1 fruit fly cellular context compared by ENCODE assay signal in the genomic region with DNA sequence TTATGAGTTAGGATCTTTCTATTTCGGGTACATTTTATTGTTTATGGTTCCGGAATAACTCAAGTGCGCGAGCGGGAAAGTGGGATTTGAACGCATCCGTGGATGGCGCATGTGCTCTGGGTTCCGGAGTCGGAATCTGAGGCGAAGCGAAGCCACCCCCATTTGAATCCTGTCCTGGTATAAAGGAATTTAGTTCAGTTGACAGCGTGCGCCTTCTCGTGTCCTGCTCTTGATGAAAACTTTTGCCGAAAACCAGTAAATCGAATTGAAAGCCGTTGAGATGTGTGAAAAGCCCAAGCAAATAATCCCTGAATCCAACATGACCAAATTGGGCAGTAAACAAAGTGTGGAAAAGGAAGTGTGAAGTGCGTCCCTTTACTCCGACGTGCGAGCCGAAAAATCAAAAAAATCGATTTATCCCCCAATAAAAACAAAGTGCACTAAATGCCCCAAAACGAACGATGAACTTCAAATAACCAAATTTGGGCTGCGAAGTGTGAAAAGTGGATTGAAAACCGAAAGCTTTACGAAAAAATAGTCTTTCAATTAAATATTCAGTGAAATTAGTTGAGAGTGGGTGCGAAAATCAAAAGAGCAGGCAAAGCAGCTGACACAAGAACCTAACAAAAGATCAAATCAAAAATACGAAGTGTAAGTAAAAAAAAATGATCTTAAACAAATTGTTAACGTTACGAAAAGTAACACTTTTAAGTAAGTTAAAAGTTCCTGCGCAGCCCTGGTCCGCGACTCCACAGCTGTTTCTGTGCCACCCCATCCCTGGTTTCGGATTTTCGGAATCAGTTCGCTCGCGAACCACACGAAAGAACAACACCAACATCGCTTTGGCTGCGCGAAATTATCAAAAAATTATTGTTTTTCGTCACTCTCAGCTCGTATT.
TF ChIP-seq lines count a peak whose summit lies in the region.

Gene Lar, plus strand, starts transcription at position 188 of the 898 bp plus-strand sequence.

TF ChIP-seq in whole organism, embryonic, 481 proteins besides CTCF, POLR2A, EP300 and RAD21 (continued from another document and continues in another):
- TF ChIP-seq bcd (GFP tag; optimal IDR thresholded peaks at IDR 0.05; lab: Kevin White, UChicago) (peak; percentile 53), Poxn (GFP tag; IDR thresholded peaks at IDR 0.05; lab: Robert Waterston, UW) (no peak), CG31365 (tag; optimal IDR thresholded peaks at IDR 0.05; lab: Kevin White, UChicago) (peak; percentile 28), CG13624 (GFP tag; optimal IDR thresholded peaks at IDR 0.05; lab: Kevin White, UChicago) (peak; percentile 67), sim (GFP tag; IDR thresholded peaks at IDR 0.05; lab: Robert Waterston, UW) (peak; percentile 54; the same call in 1 of the 2 replicates), CG7786 (GFP tag; optimal IDR thresholded peaks at IDR 0.05; lab: Kevin White, UChicago) (peak; percentile 32), lola (GFP tag; optimal IDR thresholded peaks at IDR 0.05; lab: Kevin White, UChicago) (peak in 1 of 3 experiments; percentile 35), nmo (GFP tag; optimal IDR thresholded peaks at IDR 0.05; lab: Kevin White, UChicago) (peak; percentile 70), Nf-YB (GFP tag; optimal IDR thresholded peaks at IDR 0.05; lab: Kevin White, UChicago) (no peak), Sin3A (optimal IDR thresholded peaks at IDR 0.05; lab: Kevin White, UChicago) (peak; percentile 68), Taf1 (GFP tag; IDR thresholded peaks at IDR 0.05; lab: Robert Waterston, UW) (no peak), cg (GFP tag; optimal IDR thresholded peaks at IDR 0.05; lab: Kevin White, UChicago) (no peak), CG18764 (GFP tag; optimal IDR thresholded peaks at IDR 0.05; lab: Kevin White, UChicago) (peak; percentile 30), amos (GFP tag; IDR thresholded peaks at IDR 0.05; lab: Robert Waterston, UW; ENCODE audit: partially characterized antibody) (peak; percentile 62; the same call in 1 of the 2 replicates), Eip74EF (GFP tag; optimal IDR thresholded peaks at IDR 0.05; lab: Kevin White, UChicago) (no peak), dan (GFP tag; IDR thresholded peaks at IDR 0.05; lab: Robert Waterston, UW) (no peak), Lpt (GFP tag; optimal IDR thresholded peaks at IDR 0.05; lab: Kevin White, UChicago) (no peak), CG9817 (tag; optimal IDR thresholded peaks at IDR 0.05; lab: Kevin White, UChicago) (peak; percentile 60), row (GFP tag; IDR thresholded peaks at IDR 0.05; lab: Robert Waterston, UW) (peak; percentile 87), gfzf (GFP tag; optimal IDR thresholded peaks at IDR 0.05; lab: Kevin White, UChicago) (peak; percentile 24), CG6654 (GFP tag; optimal IDR thresholded peaks at IDR 0.05; lab: Kevin White, UChicago) (no peak), HmgD (GFP tag; optimal IDR thresholded peaks at IDR 0.05; lab: Kevin White, UChicago) (peak; percentile 76), BEAF-32 (GFP tag; optimal IDR thresholded peaks at IDR 0.05; lab: Kevin White, UChicago) (peak; percentile 47), HLH3B (GFP tag; IDR thresholded peaks at IDR 0.05; lab: Robert Waterston, UW) (peak; percentile 38; the same call in 1 of the 2 replicates), ro (GFP tag; IDR thresholded peaks at IDR 0.05; lab: Robert Waterston, UW) (no peak), CkIIα-i1 (GFP tag; IDR thresholded peaks at IDR 0.05; lab: Robert Waterston, UW) (0 out of 2 replicates have a peak, but pooled peaks have one; percentile 24), nau (GFP tag; optimal IDR thresholded peaks at IDR 0.05; lab: Kevin White, UChicago) (no peak), nerfin-1 (tag; optimal IDR thresholded peaks at IDR 0.05; lab: Kevin White, UChicago) (peak; percentile 96), HLH54F (GFP tag; optimal IDR thresholded peaks at IDR 0.05; lab: Kevin White, UChicago) (peak; percentile 58), mirr (GFP tag; optimal IDR thresholded peaks at IDR 0.05; lab: Kevin White, UChicago) (peak; percentile 37), Myb (GFP tag; optimal IDR thresholded peaks at IDR 0.05; lab: Kevin White, UChicago) (peak; percentile 77), CG32767 (GFP tag; IDR thresholded peaks at IDR 0.05; lab: Robert Waterston, UW) (no peak), CG10274 (GFP tag; optimal IDR thresholded peaks at IDR 0.05; lab: Kevin White, UChicago) (no peak), Hr39 (optimal IDR thresholded peaks at IDR 0.05; lab: Kevin White, UChicago) (no peak), CG5180 (GFP tag; optimal IDR thresholded peaks at IDR 0.05; lab: Kevin White, UChicago) (no peak), CG18619 (GFP tag; optimal IDR thresholded peaks at IDR 0.05; lab: Kevin White, UChicago) (peak; percentile 74), CG3065 (GFP tag; optimal IDR thresholded peaks at IDR 0.05; lab: Kevin White, UChicago) (no peak), CG2712 (tag; optimal IDR thresholded peaks at IDR 0.05; lab: Kevin White, UChicago) (peak; percentile 67), Fer2 (tag; optimal IDR thresholded peaks at IDR 0.05; lab: Kevin White, UChicago) (no peak), CG6689 (GFP tag; IDR thresholded peaks at IDR 0.05; lab: Robert Waterston, UW) (peak; percentile 39; the same call in 1 of the 2 replicates), CG30403 (GFP tag; optimal IDR thresholded peaks at IDR 0.05; lab: Kevin White, UChicago) (peak; percentile 78), fd64A (GFP tag; optimal IDR thresholded peaks at IDR 0.05; lab: Kevin White, UChicago) (no peak), CG8388 (GFP tag; optimal IDR thresholded peaks at IDR 0.05; lab: Kevin White, UChicago) (peak; percentile 42), CG13123 (GFP tag; optimal IDR thresholded peaks at IDR 0.05; lab: Kevin White, UChicago) (no peak), CG12299 (tag; optimal IDR thresholded peaks at IDR 0.05; lab: Kevin White, UChicago) (peak; percentile 19), CG11085 (GFP tag; IDR thresholded peaks at IDR 0.05; lab: Robert Waterston, UW) (no peak), Ets65A (GFP tag; lab: Kevin White, UChicago) (peak; percentile 88), GATAe (GFP tag; conservative IDR thresholded peaks at IDR 0.05; lab: Robert Waterston, UW) (no peak), CG34422 (GFP tag; IDR thresholded peaks at IDR 0.05; lab: Robert Waterston, UW) (0 out of 3 replicates have a peak, but pooled peaks have one; percentile 78), CG7372 (GFP tag; IDR thresholded peaks at IDR 0.05; lab: Robert Waterston, UW) (peak; percentile 43; the same call in 1 of the 2 replicates), oc (tag; optimal IDR thresholded peaks at IDR 0.05; lab: Kevin White, UChicago) (no peak), CG9932 (GFP tag; IDR thresholded peaks at IDR 0.05; lab: Robert Waterston, UW) (peak; percentile 69), CG3281 (GFP tag; optimal IDR thresholded peaks at IDR 0.05; lab: Kevin White, UChicago) (peak; percentile 66), chinmo (GFP tag; IDR thresholded peaks at IDR 0.05; lab: Robert Waterston, UW; ENCODE audit: partially characterized antibody) (no peak), inv (GFP tag; IDR thresholded peaks at IDR 0.05; lab: Robert Waterston, UW; ENCODE audit: partially characterized antibody) (no peak), D19B (GFP tag; optimal IDR thresholded peaks at IDR 0.05; lab: Kevin White, UChicago) (no peak), gcm (GFP tag; optimal IDR thresholded peaks at IDR 0.05; lab: Kevin White, UChicago) (peak; percentile 31), CG30431 (GFP tag; optimal IDR thresholded peaks at IDR 0.05; lab: Kevin White, UChicago) (no peak), CG34376 (GFP tag; optimal IDR thresholded peaks at IDR 0.05; lab: Kevin White, UChicago) (peak; percentile 66), cwo (GFP tag; optimal IDR thresholded peaks at IDR 0.05; lab: Kevin White, UChicago) (no peak), Side (GFP tag; optimal IDR thresholded peaks at IDR 0.05; lab: Kevin White, UChicago) (peak; percentile 74), Mad (GFP tag; optimal IDR thresholded peaks at IDR 0.05; lab: Kevin White, UChicago) (peak; percentile 54), pan (optimal IDR thresholded peaks at IDR 0.05; lab: Kevin White, UChicago) (no peak), pan (GFP tag; optimal IDR thresholded peaks at IDR 0.05 in 1 of 2, IDR thresholded peaks at IDR 0.05 in 1 of 2) (peak in 1 of 2 experiments; percentile 73), ranshi (GFP tag; IDR thresholded peaks at IDR 0.05; lab: Robert Waterston, UW) (no peak), CG8281 (tag; optimal IDR thresholded peaks at IDR 0.05; lab: Kevin White, UChicago) (no peak), CG8924 (tag; optimal IDR thresholded peaks at IDR 0.05; lab: Kevin White, UChicago) (peak; percentile 65), CG9727 (GFP tag; optimal IDR thresholded peaks at IDR 0.05; lab: Kevin White, UChicago) (peak; percentile 58), Optix (GFP tag; IDR thresholded peaks at IDR 0.05; lab: Robert Waterston, UW) (peak; percentile 37; the same call in 1 of the 3 replicates), Deaf1 (tag; optimal IDR thresholded peaks at IDR 0.05; lab: Kevin White, UChicago) (peak; percentile 45), chm (GFP tag; IDR thresholded peaks at IDR 0.05; lab: Robert Waterston, UW) (0 out of 2 replicates have a peak, but pooled peaks have one; percentile 45), chif (GFP tag; optimal IDR thresholded peaks at IDR 0.05; lab: Kevin White, UChicago) (peak in 1 of 2 experiments; percentile 52), CG2875 (GFP tag; optimal IDR thresholded peaks at IDR 0.05; lab: Kevin White, UChicago) (no peak), Kr (GFP tag; optimal IDR thresholded peaks at IDR 0.05; lab: Kevin White, UChicago) (no peak), CG3163 (GFP tag; optimal IDR thresholded peaks at IDR 0.05; lab: Kevin White, UChicago) (peak; percentile 46), cato (GFP tag; optimal IDR thresholded peaks at IDR 0.05; lab: Kevin White, UChicago; ENCODE audit: borderline replicate concordance) (no peak), CG11560 (tag; IDR thresholded peaks at IDR 0.05; lab: Robert Waterston, UW) (0 out of 3 replicates have a peak, but pooled peaks have one; percentile 18), B-H2 (GFP tag; optimal IDR thresholded peaks at IDR 0.05; lab: Kevin White, UChicago) (peak; percentile 73), Aef1 (GFP tag; IDR thresholded peaks at IDR 0.05; lab: Robert Waterston, UW) (peak; percentile 67), prd (optimal IDR thresholded peaks at IDR 0.05; lab: Kevin White, UChicago) (no peak), prd (GFP tag; IDR thresholded peaks at IDR 0.05; lab: Robert Waterston, UW) (peak; percentile 65; the same call in 1 of the 3 replicates), CG11504 (tag; optimal IDR thresholded peaks at IDR 0.05; lab: Kevin White, UChicago) (peak; percentile 67), fd3F (GFP tag; optimal IDR thresholded peaks at IDR 0.05; lab: Kevin White, UChicago) (peak; percentile 50), maf-S (GFP tag; optimal IDR thresholded peaks at IDR 0.05; lab: Kevin White, UChicago) (peak; percentile 66), CG31441 (GFP tag; IDR thresholded peaks at IDR 0.05; lab: Robert Waterston, UW) (peak; percentile 73; the same call in 1 of the 2 replicates), Hand (GFP tag; optimal IDR thresholded peaks at IDR 0.05; lab: Kevin White, UChicago) (peak; percentile 33), Jarid2 (GFP tag; optimal IDR thresholded peaks at IDR 0.05; lab: Kevin White, UChicago) (no peak), Meics (GFP tag; optimal IDR thresholded peaks at IDR 0.05; lab: Kevin White, UChicago) (peak; percentile 58), CG11696 (GFP tag; IDR thresholded peaks at IDR 0.05; lab: Robert Waterston, UW) (no peak), gsb-n (tag; optimal IDR thresholded peaks at IDR 0.05; lab: Kevin White, UChicago) (no peak), CG14860 (GFP tag; IDR thresholded peaks at IDR 0.05; lab: Robert Waterston, UW; ENCODE audit: partially characterized antibody) (no peak), CG15073 (GFP tag; optimal IDR thresholded peaks at IDR 0.05; lab: Kevin White, UChicago) (no peak), bowl (GFP tag; IDR thresholded peaks at IDR 0.05; lab: Robert Waterston, UW) (no peak), so (GFP tag; IDR thresholded peaks at IDR 0.05; lab: Robert Waterston, UW) (0 out of 3 replicates have a peak, but pooled peaks have one; percentile 42), CG14014 (GFP tag; IDR thresholded peaks at IDR 0.05; lab: Robert Waterston, UW) (peak; percentile 43; the same call in 1 of the 2 replicates), btn (GFP tag; optimal IDR thresholded peaks at IDR 0.05; lab: Kevin White, UChicago) (peak; percentile 9), HmgZ (tag; optimal IDR thresholded peaks at IDR 0.05; lab: Kevin White, UChicago) (peak; percentile 85), Hr51 (GFP tag; optimal IDR thresholded peaks at IDR 0.05; lab: Kevin White, UChicago) (peak; percentile 21 to 56), jumu (GFP tag; optimal IDR thresholded peaks at IDR 0.05; lab: Kevin White, UChicago) (peak; percentile 76), CG14050 (GFP tag; IDR thresholded peaks at IDR 0.05; lab: Robert Waterston, UW) (no peak), kni (GFP tag; optimal IDR thresholded peaks at IDR 0.05; lab: Kevin White, UChicago) (peak; percentile 41), Doc3 (GFP tag; IDR thresholded peaks at IDR 0.05; lab: Robert Waterston, UW; ENCODE audit: partially characterized antibody) (no peak), Oaz (GFP tag; IDR thresholded peaks at IDR 0.05; lab: Robert Waterston, UW) (no peak; the same call in 1 of the 2 replicates), CG13287 (GFP tag; IDR thresholded peaks at IDR 0.05; lab: Robert Waterston, UW; ENCODE audit: partially characterized antibody) (peak; percentile 54), knrl (GFP tag; IDR thresholded peaks at IDR 0.05; lab: Robert Waterston, UW; ENCODE audit: partially characterized antibody) (peak; percentile 46; the same call in 2 of the 3 replicates), ems (GFP tag; optimal IDR thresholded peaks at IDR 0.05; lab: Kevin White, UChicago) (peak; percentile 64), CHES-1-like (GFP tag; optimal IDR thresholded peaks at IDR 0.05; lab: Kevin White, UChicago) (peak; percentile 53), sd (tag; optimal IDR thresholded peaks at IDR 0.05; lab: Kevin White, UChicago) (peak; percentile 32), pita (GFP tag; optimal IDR thresholded peaks at IDR 0.05; lab: Kevin White, UChicago) (no peak), CG12769 (tag; optimal IDR thresholded peaks at IDR 0.05; lab: Kevin White, UChicago) (peak; percentile 40), dmrt11E (tag; optimal IDR thresholded peaks at IDR 0.05; lab: Kevin White, UChicago) (peak; percentile 52), Pdp1 (GFP tag; optimal IDR thresholded peaks at IDR 0.05; lab: Kevin White, UChicago) (peak; percentile 53 to 58), sens-2 (GFP tag; IDR thresholded peaks at IDR 0.05; lab: Robert Waterston, UW) (no peak), lbe (GFP tag; optimal IDR thresholded peaks at IDR 0.05; lab: Kevin White, UChicago) (no peak), Usf (GFP tag; optimal IDR thresholded peaks at IDR 0.05; lab: Kevin White, UChicago) (no peak), B-H1 (GFP tag; IDR thresholded peaks at IDR 0.05; lab: Robert Waterston, UW) (peak; percentile 19; the same call in 1 of the 3 replicates), HLH4C (GFP tag; IDR thresholded peaks at IDR 0.05; lab: Robert Waterston, UW; ENCODE audit: partially characterized antibody) (no peak; the same call in 2 of the 3 replicates)
